Fruit fly (Drosophila melanogaster) whole organism, prepupa: Measurements from ENCODE around the gene Polr2I.

ENCODE experiments used
- CG10631 ChIP-seq: fragments of 200-800 bp; sonication (Bioruptor generic); optimal IDR thresholded peaks from 2 replicates; lab custom pipeline; 2016; ENCODE audit warnings: missing biosample characterization, missing genetic modification characterization
- CG11294 ChIP-seq: fragments of 200-800 bp; sonication (Bioruptor generic); IDR thresholded peaks from 2 replicates; pipeline ENCODE4 v1.3.6; 2022; ENCODE audit warnings: missing biosample characterization, missing genetic modification characterization
- CG11902 ChIP-seq: fragments of 200-800 bp; sonication (Bioruptor generic); optimal IDR thresholded peaks from 3 replicates; lab custom pipeline; 2016; ENCODE audit warnings: missing biosample characterization, missing genetic modification characterization
- CG15336 ChIP-seq: fragments of 200-800 bp; sonication (Bioruptor generic); IDR thresholded peaks from 2 replicates; pipeline ENCODE4 v1.3.6; 2022; ENCODE audit warnings: missing biosample characterization, missing genetic modification characterization
- CG1621 ChIP-seq: fragments of 200-800 bp; sonication (Bioruptor generic); optimal IDR thresholded peaks from 3 replicates; lab custom pipeline; 2018; ENCODE audit warnings: missing biosample characterization, mild to moderate bottlenecking, missing genetic modification characterization
- CG16779 ChIP-seq: fragments of 200-800 bp; sonication (Bioruptor generic); optimal IDR thresholded peaks from 3 replicates; lab custom pipeline; 2017; ENCODE audit warnings: missing biosample characterization, mild to moderate bottlenecking, missing genetic modification characterization
- CG3032 ChIP-seq: fragments of 200-800 bp; optimal IDR thresholded peaks from 2 replicates; lab custom pipeline; 2019; ENCODE audit warnings: missing biosample characterization, mild to moderate bottlenecking, missing genetic modification characterization, moderate library complexity
- CG31627 ChIP-seq: fragments of 200-800 bp; sonication (Bioruptor generic); optimal IDR thresholded peaks from 3 replicates; lab custom pipeline; 2016; ENCODE audit warnings: missing biosample characterization, missing genetic modification characterization
- CG32006 ChIP-seq: fragments of 200-800 bp; sonication (Bioruptor generic); optimal IDR thresholded peaks from 3 replicates; lab custom pipeline; 2017; ENCODE audit warnings: missing biosample characterization, mild to moderate bottlenecking, missing genetic modification characterization
- CG3919 ChIP-seq: fragments of 200-800 bp; sonication (Bioruptor generic); optimal IDR thresholded peaks from 3 replicates; lab custom pipeline; 2016; ENCODE audit warnings: missing biosample characterization, missing genetic modification characterization
- CG4318 ChIP-seq: fragments of 200-800 bp; sonication (Bioruptor generic); optimal IDR thresholded peaks from 3 replicates; lab custom pipeline; 2017; ENCODE audit warnings: missing biosample characterization, mild to moderate bottlenecking, missing genetic modification characterization
- CG6163 ChIP-seq: fragments of 200-800 bp; sonication (Bioruptor generic); IDR thresholded peaks from 3 replicates; pipeline ENCODE4 v1.3.6; 2022; ENCODE audit warnings: missing biosample characterization, missing genetic modification characterization
- CG6276 ChIP-seq: fragments of 200-800 bp; sonication (Bioruptor generic); optimal IDR thresholded peaks from 2 replicates; lab custom pipeline; 2017; ENCODE audit warnings: missing biosample characterization, mild to moderate bottlenecking, missing genetic modification characterization
- CG6808 ChIP-seq: fragments of 200-800 bp; sonication (Bioruptor generic); optimal IDR thresholded peaks from 3 replicates; lab custom pipeline; 2017; ENCODE audit warnings: missing biosample characterization, missing genetic modification characterization, mild to moderate bottlenecking, moderate library complexity, missing genetic modification reagents
- CG6854 ChIP-seq: fragments of 200-800 bp; sonication (Bioruptor generic); optimal IDR thresholded peaks from 2 replicates; lab custom pipeline; 2017; ENCODE audit warnings: missing biosample characterization, mild to moderate bottlenecking, missing genetic modification characterization
- CG7368 ChIP-seq: fragments of 200-800 bp; sonication (Bioruptor generic); optimal IDR thresholded peaks from 3 replicates; lab custom pipeline; 2016; ENCODE audit warnings: missing biosample characterization, missing genetic modification characterization
- CG8119 ChIP-seq: fragments of 200-800 bp; sonication (Bioruptor generic); IDR thresholded peaks from 3 replicates; pipeline ENCODE4 v1.3.6; 2022; ENCODE audit warnings: missing biosample characterization, missing genetic modification characterization
- CG8319 ChIP-seq: fragments of 200-800 bp; sonication (Bioruptor generic); optimal IDR thresholded peaks from 3 replicates; lab custom pipeline; 2016; ENCODE audit warnings: missing biosample characterization, missing genetic modification characterization
- CG8632 ChIP-seq: fragments of 200-800 bp; sonication (Bioruptor generic); optimal IDR thresholded peaks from 3 replicates; lab custom pipeline; 2016; ENCODE audit warnings: missing biosample characterization, missing genetic modification characterization
- CG9139 ChIP-seq: fragments of 200-800 bp; sonication (Bioruptor generic); optimal IDR thresholded peaks from 3 replicates; lab custom pipeline; 2017; ENCODE audit warnings: missing biosample characterization, mild to moderate bottlenecking, missing genetic modification characterization
- Eip93F ChIP-seq: fragments of 200-800 bp; sonication (Bioruptor generic); optimal IDR thresholded peaks from 2 replicates; lab custom pipeline; 2016; ENCODE audit warnings: missing biosample characterization, mild to moderate bottlenecking, missing genetic modification characterization
- Ets21C ChIP-seq: fragments of 200-800 bp; sonication (Bioruptor generic); optimal IDR thresholded peaks from 3 replicates; lab custom pipeline; 2016; ENCODE audit warnings: missing biosample characterization, missing genetic modification characterization
- Ets96B ChIP-seq: fragments of 200-800 bp; optimal IDR thresholded peaks from 2 replicates; lab custom pipeline; 2019; ENCODE audit warnings: missing biosample characterization, mild to moderate bottlenecking, missing genetic modification characterization, moderate library complexity
- Hr38 ChIP-seq: sonication (Bioruptor generic); optimal IDR thresholded peaks from 2 replicates; lab custom pipeline; 2016; ENCODE audit warnings: missing biosample characterization, missing genetic modification characterization
- Met ChIP-seq: fragments of 200-800 bp; sonication (Bioruptor generic); optimal IDR thresholded peaks from 3 replicates; lab custom pipeline; 2016; ENCODE audit warnings: missing biosample characterization, missing genetic modification characterization
- OdsH ChIP-seq: fragments of 200-800 bp; sonication (Bioruptor generic); optimal IDR thresholded peaks from 3 replicates; lab custom pipeline; 2016; ENCODE audit warnings: missing biosample characterization, missing genetic modification characterization
- Smox ChIP-seq: fragments of 200-800 bp; sonication (Bioruptor generic); optimal IDR thresholded peaks from 3 replicates; lab custom pipeline; 2016; ENCODE audit warnings: missing biosample characterization, missing genetic modification characterization
- Sox102F ChIP-seq: fragments of 200-800 bp; sonication (Bioruptor generic); optimal IDR thresholded peaks from 2 replicates; lab custom pipeline; 2016; ENCODE audit warnings: missing biosample characterization, mild to moderate bottlenecking, missing genetic modification characterization
- Sox14 ChIP-seq: fragments of 200-800 bp; sonication (Bioruptor generic); optimal IDR thresholded peaks from 3 replicates; lab custom pipeline; 2016; ENCODE audit warnings: missing biosample characterization, missing genetic modification characterization
- Sox15 ChIP-seq: fragments of 200-800 bp; sonication (Bioruptor generic); optimal IDR thresholded peaks from 3 replicates; lab custom pipeline; 2016; ENCODE audit warnings: missing biosample characterization, missing genetic modification characterization
- achi ChIP-seq: fragments of 200-800 bp; sonication (Bioruptor generic); optimal IDR thresholded peaks from 3 replicates; lab custom pipeline; 2016; ENCODE audit warnings: missing biosample characterization, missing genetic modification characterization
- acj6 ChIP-seq: fragments of 200-800 bp; sonication (Bioruptor generic); optimal IDR thresholded peaks from 3 replicates; lab custom pipeline; 2016; ENCODE audit warnings: missing biosample characterization, missing genetic modification characterization
- cyc ChIP-seq: fragments of 200-800 bp; sonication (Bioruptor generic); optimal IDR thresholded peaks from 3 replicates; lab custom pipeline; 2016; ENCODE audit warnings: missing biosample characterization, missing genetic modification characterization
- dac ChIP-seq: fragments of 200-800 bp; sonication (Bioruptor generic); optimal IDR thresholded peaks from 2 replicates; lab custom pipeline; 2017; ENCODE audit warnings: missing biosample characterization, mild to moderate bottlenecking, missing genetic modification characterization
- dsx ChIP-seq: fragments of 200-800 bp; optimal IDR thresholded peaks from 3 replicates; lab custom pipeline; 2019; ENCODE audit warnings: missing biosample characterization, mild to moderate bottlenecking, missing genetic modification characterization, moderate library complexity; ENCODE audit not compliant: poor library complexity, severe bottlenecking
- eg ChIP-seq: fragments of 200-800 bp; sonication (Bioruptor generic); IDR thresholded peaks from 3 replicates; pipeline ENCODE4 v1.3.6; 2022; ENCODE audit warnings: missing biosample characterization, missing genetic modification characterization
- esn ChIP-seq: fragments of 200-800 bp; sonication (Bioruptor generic); optimal IDR thresholded peaks from 2 replicates; lab custom pipeline; 2016; ENCODE audit warnings: missing biosample characterization, mild to moderate bottlenecking, missing genetic modification characterization, moderate library complexity
- fd59A ChIP-seq: fragments of 200-800 bp; sonication (Bioruptor generic); optimal IDR thresholded peaks from 2 replicates; lab custom pipeline; 2017; ENCODE audit warnings: missing biosample characterization, mild to moderate bottlenecking, missing genetic modification characterization, missing genetic modification reagents
- fd85E ChIP-seq: fragments of 200-800 bp; sonication (Bioruptor generic); optimal IDR thresholded peaks from 3 replicates; lab custom pipeline; 2016; ENCODE audit warnings: missing biosample characterization, missing genetic modification characterization
- fkh ChIP-seq: fragments of 200-800 bp; sonication (Bioruptor generic); optimal IDR thresholded peaks from 3 replicates; lab custom pipeline; 2017; ENCODE audit warnings: missing biosample characterization, mild to moderate bottlenecking, missing genetic modification characterization, moderate library complexity
- pdm3 ChIP-seq: fragments of 200-800 bp; sonication (Bioruptor generic); optimal IDR thresholded peaks from 3 replicates; lab custom pipeline; 2016; ENCODE audit warnings: missing biosample characterization, missing genetic modification characterization
- salr ChIP-seq, 2 experiments: fragments of 200-800 bp; sonication (Bioruptor generic); optimal IDR thresholded peaks; 3 replicates each; lab custom pipeline; 2016 to 2018; ENCODE audit warnings: missing biosample characterization in 2 of 2, missing genetic modification characterization in 2 of 2, mild to moderate bottlenecking in 1 of 2
- spab ChIP-seq: fragments of 200-800 bp; sonication (Bioruptor generic); optimal IDR thresholded peaks from 2 replicates; lab custom pipeline; 2017; ENCODE audit warnings: missing biosample characterization, mild to moderate bottlenecking, missing genetic modification characterization, missing genetic modification reagents
- ss ChIP-seq, 2 experiments: fragments of 200-800 bp; sonication (Bioruptor generic); optimal IDR thresholded peaks; 2 replicates in 1 of 2; 3 replicates in 1 of 2; lab custom pipeline; 2017 to 2018; ENCODE audit warnings: mild to moderate bottlenecking in 2 of 2, missing biosample characterization in 2 of 2, missing genetic modification characterization in 2 of 2, moderate library complexity in 1 of 2
- topi ChIP-seq: fragments of 200-800 bp; sonication (Bioruptor generic); optimal IDR thresholded peaks from 3 replicates; lab custom pipeline; 2016; ENCODE audit warnings: missing biosample characterization, missing genetic modification characterization
- vri ChIP-seq: fragments of 200-800 bp; sonication (Bioruptor generic); optimal IDR thresholded peaks from 3 replicates; lab custom pipeline; 2016; ENCODE audit warnings: missing biosample characterization, mild to moderate bottlenecking, missing genetic modification characterization

Gene Polr2I

DNA sequence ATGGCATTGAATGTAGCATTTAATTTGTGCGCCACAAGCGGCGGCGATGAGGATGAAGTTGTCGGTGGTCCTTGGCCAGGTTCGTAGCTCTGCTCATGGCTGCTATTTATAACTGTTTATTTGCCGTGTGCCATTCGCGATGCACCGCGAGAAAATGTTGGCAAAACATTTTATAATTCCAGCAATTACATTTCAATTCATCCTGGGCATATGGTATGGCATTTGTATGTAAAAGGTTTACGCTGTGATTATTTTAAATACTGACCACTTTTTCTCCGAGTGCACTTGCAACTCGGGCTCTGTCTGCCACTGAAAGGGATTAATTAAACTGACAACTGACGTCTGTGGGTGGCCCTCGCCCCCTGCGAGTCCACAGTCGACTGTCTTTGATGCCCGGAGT, 47.7 kb downstream of the Polr2I start (continued):
- TF ChIP-seq dsx (peak; percentile 61), achi (GFP tag; lab: Kevin White, UChicago) (peak; percentile 50), acj6 (GFP tag; lab: Kevin White, UChicago) (peak; percentile 49), CG11902 (GFP tag; lab: Kevin White, UChicago) (peak; percentile 40), Eip93F (GFP tag; lab: Kevin White, UChicago) (no peak), esn (GFP tag; lab: Kevin White, UChicago) (peak; percentile 52), vri (GFP tag; lab: Kevin White, UChicago) (no peak), fkh (GFP tag; lab: Kevin White, UChicago) (no peak), CG8319 (GFP tag; lab: Kevin White, UChicago) (peak; percentile 37), CG3919 (GFP tag; lab: Kevin White, UChicago) (peak; percentile 66), fd59A (GFP tag; lab: Kevin White, UChicago) (peak; percentile 54), eg (peak; percentile 66; the same call in 2 of the 3 replicates), CG1621 (tag; lab: Kevin White, UChicago) (peak; percentile 53), CG4318 (GFP tag; lab: Kevin White, UChicago) (peak; percentile 39), CG32006 (GFP tag; lab: Kevin White, UChicago) (peak; percentile 55), topi (GFP tag; lab: Kevin White, UChicago) (peak; percentile 50), fd85E (GFP tag; lab: Kevin White, UChicago) (no peak), Smox (peak; percentile 41), CG6276 (GFP tag; lab: Kevin White, UChicago) (no peak), Sox102F (GFP tag; lab: Kevin White, UChicago) (peak; percentile 51), CG8632 (GFP tag; lab: Kevin White, UChicago) (peak; percentile 30), OdsH (GFP tag; lab: Kevin White, UChicago) (peak; percentile 59), CG15336 (GFP tag; lab: Robert Waterston, UW) (peak; percentile 54; the same call in 1 of the 2 replicates), CG31627 (GFP tag; lab: Kevin White, UChicago) (peak; percentile 53), CG6163 (GFP tag; lab: Robert Waterston, UW) (peak; percentile 80), Ets21C (GFP tag; lab: Kevin White, UChicago) (no peak), CG3032 (tag; lab: Kevin White, UChicago) (peak; percentile 68), CG6854 (no peak), CG10631 (GFP tag; lab: Kevin White, UChicago) (peak; percentile 44), CG11294 (GFP tag; lab: Robert Waterston, UW) (0 out of 2 replicates have a peak, but pooled peaks have one; percentile 40), dac (GFP tag; lab: Kevin White, UChicago) (no peak), ss (GFP tag; optimal IDR thresholded peaks at IDR 0.05; lab: Kevin White, UChicago) (peak; percentile 44 to 74), salr (GFP tag; optimal IDR thresholded peaks at IDR 0.05; lab: Kevin White, UChicago) (peak; percentile 16 to 38), pdm3 (GFP tag; lab: Kevin White, UChicago) (peak; percentile 57), CG6808 (GFP tag; lab: Kevin White, UChicago) (peak; percentile 58)
- TF ChIP-seq, all 60 proteins: peak for 46

DNA sequence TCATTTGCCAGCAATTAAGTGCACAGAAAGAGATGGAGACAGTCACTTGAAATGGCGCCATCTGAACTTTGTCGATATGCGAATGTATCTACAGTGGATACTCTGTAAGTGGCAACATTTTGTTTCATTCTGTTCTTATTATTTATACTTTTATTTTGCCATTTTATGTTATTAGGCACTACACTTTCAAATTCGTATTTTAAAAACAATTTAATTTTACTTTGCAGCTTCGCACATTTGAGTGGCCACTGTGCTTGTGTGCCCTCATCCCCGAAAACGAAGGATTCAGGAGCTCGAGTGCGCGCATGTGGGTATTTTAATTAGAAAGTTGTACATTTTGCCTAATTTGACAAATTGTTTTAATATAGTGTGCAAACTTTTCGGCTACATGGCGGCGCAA, 48.5 kb downstream of the Polr2I start:
- TF ChIP-seq fd85E (GFP tag; lab: Kevin White, UChicago): no peak
- peak; percentile 23 for TF ChIP-seq CG6276 (GFP tag; lab: Kevin White, UChicago)
- peak; percentile 48 for TF ChIP-seq CG8319 (GFP tag; lab: Kevin White, UChicago)
- TF ChIP-seq CG7368 (GFP tag; lab: Kevin White, UChicago): peak; percentile 58
- peak; percentile 53 for TF ChIP-seq Sox14
- peak; percentile 69 for TF ChIP-seq topi (GFP tag; lab: Kevin White, UChicago)
- TF ChIP-seq salr (GFP tag; optimal IDR thresholded peaks at IDR 0.05; lab: Kevin White, UChicago): peak in 1 of 2 experiments; percentile 6
- no peak for TF ChIP-seq Hr38 (GFP tag; lab: Kevin White, UChicago)
- TF ChIP-seq Sox15 (GFP tag; lab: Kevin White, UChicago): no peak
- peak; percentile 57; the same call in 2 of the 3 replicates for TF ChIP-seq CG8119 (GFP tag; lab: Robert Waterston, UW)
- no peak for TF ChIP-seq fkh (GFP tag; lab: Kevin White, UChicago)
- TF ChIP-seq CG16779 (tag; lab: Kevin White, UChicago): no peak
- TF ChIP-seq vri (GFP tag; lab: Kevin White, UChicago): peak; percentile 35
- peak; percentile 65 for TF ChIP-seq acj6 (GFP tag; lab: Kevin White, UChicago)
- peak; percentile 69 for TF ChIP-seq Ets96B (tag; lab: Kevin White, UChicago)
- TF ChIP-seq CG8632 (GFP tag; lab: Kevin White, UChicago): peak; percentile 42
- peak; percentile 63 for TF ChIP-seq CG15336 (GFP tag; lab: Robert Waterston, UW)
- peak; percentile 60 for TF ChIP-seq CG3032 (tag; lab: Kevin White, UChicago)
- peak; percentile 1 for TF ChIP-seq CG6854
- TF ChIP-seq pdm3 (GFP tag; lab: Kevin White, UChicago): peak; percentile 69
- peak; percentile 77 for TF ChIP-seq eg
- TF ChIP-seq CG11902 (GFP tag; lab: Kevin White, UChicago): peak; percentile 62
- TF ChIP-seq Met (GFP tag; lab: Kevin White, UChicago): peak; percentile 72
- peak; percentile 64 for TF ChIP-seq OdsH (GFP tag; lab: Kevin White, UChicago)
- peak; percentile 36 for TF ChIP-seq CG9139 (GFP tag; lab: Kevin White, UChicago)
- peak; percentile 62 for TF ChIP-seq CG6808 (GFP tag; lab: Kevin White, UChicago)
- peak; percentile 60 for TF ChIP-seq spab (GFP tag; lab: Kevin White, UChicago)
- TF ChIP-seq cyc (GFP tag; lab: Kevin White, UChicago): peak; percentile 75
- TF ChIP-seq CG6163 (GFP tag; lab: Robert Waterston, UW): peak; percentile 73
- TF ChIP-seq Ets21C (GFP tag; lab: Kevin White, UChicago): peak; percentile 61
